Worm (Caenorhabditis elegans) whole organism, L4/young adult: ENCODE results near the gene C33C12.4.

Source experiments
- dao-5 ChIP-seq: sonication (generic microtip); optimal IDR thresholded peaks from 2 replicates; lab custom pipeline; 2016; ENCODE audit warnings: missing genotype, missing genetic modification characterization, moderate library complexity, missing compliant biosample characterization
- him-1 ChIP-seq: sonication (generic microtip); optimal IDR thresholded peaks from 2 replicates; lab custom pipeline; 2016; ENCODE audit warnings: missing genotype, missing genetic modification reagents, missing genetic modification characterization, missing compliant biosample characterization

DNA sequence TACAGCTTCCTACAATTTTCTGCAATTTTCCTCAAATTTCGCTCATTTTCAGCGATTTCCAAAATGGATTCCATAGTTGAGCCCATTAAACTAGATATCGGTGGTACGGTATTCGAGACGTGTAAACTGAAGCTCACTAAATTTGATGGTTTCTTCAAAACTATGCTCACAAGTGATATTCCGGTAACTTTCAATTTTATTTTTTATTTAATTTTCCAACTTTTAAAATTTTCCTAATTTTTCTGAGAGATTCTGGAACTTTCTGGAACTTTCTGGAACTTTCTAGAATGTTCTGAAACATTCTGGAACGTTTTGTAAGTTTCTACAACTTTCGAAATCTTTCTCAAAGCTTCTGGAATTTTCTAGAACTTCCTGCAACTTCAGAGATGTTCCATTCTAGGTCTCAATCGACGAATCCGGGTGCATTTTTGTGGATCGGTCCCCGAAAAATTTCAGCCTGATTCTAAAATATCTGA lies 19.3 kb downstream of the C33C12.4 start, which contains the start of gene C40A11.2:
- TF ChIP-seq dao-5 (tag; lab: Kevin White, UChicago) (no peak), him-1 (tag; lab: Kevin White, UChicago) (no peak)
